Worm (Caenorhabditis elegans) whole organism, midembryonic: ENCODE results near the gene hcp-3.

Experiments used
- flt-1 ChIP-seq: fragments of 200-800 bp; sonication (Bioruptor generic); IDR thresholded peaks from 2 replicates; pipeline ENCODE4 v1.3.6; 2022; ENCODE audit warnings: missing genetic modification characterization, missing compliant biosample characterization
- klf-2 ChIP-seq: fragments of 200-800 bp; sonication (Bioruptor generic); conservative IDR thresholded peaks from 2 replicates; pipeline ENCODE4 v1.3.6; 2022; ENCODE audit warnings: missing genetic modification reagents, missing genetic modification characterization, missing compliant biosample characterization
- med-1 ChIP-seq: sonication (generic microtip); optimal IDR thresholded peaks from 2 replicates; lab custom pipeline; 2017; ENCODE audit warnings: missing genetic modification characterization, mild to moderate bottlenecking, missing compliant biosample characterization, antibody characterized with exemption, missing genetic modification reagents; ENCODE audit not compliant: insufficient read depth
- ztf-23 ChIP-seq: fragments of 200-800 bp; sonication (Bioruptor generic); IDR thresholded peaks from 2 replicates; pipeline ENCODE4 v1.3.6; 2022; ENCODE audit warnings: missing genetic modification reagents, missing genetic modification characterization, missing compliant biosample characterization
- ztf-29 ChIP-seq: fragments of 200-800 bp; sonication (Bioruptor generic); IDR thresholded peaks from 2 replicates; pipeline ENCODE4 v1.3.6; 2022; ENCODE audit warnings: missing genetic modification reagents, missing genetic modification characterization, missing compliant biosample characterization

- TF ChIP-seq med-1 (GFP tag; lab: Kevin White, UChicago) (no peak), klf-2 (GFP tag; lab: Robert Waterston, UW) (no peak), ztf-23 (GFP tag; lab: Robert Waterston, UW) (no peak), flt-1 (GFP tag; lab: Robert Waterston, UW) (no peak), ztf-29 (GFP tag; lab: Robert Waterston, UW) (no peak)
Measured at ce11 chrIII:9565973-9566372, 50.3 kb downstream of the hcp-3 start, which contains the start of gene C48B4.11.
